Worm (Caenorhabditis elegans): ENCODE measurements around the gene T28A11.22.

DNA sequence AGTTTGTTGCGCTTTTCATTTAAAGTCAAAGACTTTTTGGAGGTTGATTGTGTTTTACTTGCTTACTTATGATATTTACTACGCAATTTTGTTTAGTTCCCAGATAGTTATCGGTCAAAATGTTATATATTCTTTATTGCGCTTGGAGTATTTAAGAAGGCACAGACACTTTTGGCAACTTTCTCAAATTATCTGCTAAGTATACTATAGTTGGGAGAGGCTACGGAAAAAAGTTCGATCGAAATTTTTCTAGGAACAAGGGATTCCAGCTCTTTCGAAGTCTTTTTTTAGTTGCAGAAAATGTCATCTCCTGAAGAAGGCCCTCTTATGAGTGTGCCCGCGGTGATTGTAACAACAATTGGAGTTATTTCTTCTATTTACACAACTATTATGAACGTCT, 2.7 kb downstream of the T28A11.22 start, which contains the start of gene srbc-5:
- no peak for TF ChIP-seq him-1 (tag; optimal IDR thresholded peaks at IDR 0.05)
- TF ChIP-seq dao-5 (tag; optimal IDR thresholded peaks at IDR 0.05), result no peak

All from whole organism, L4/young adult.